Worm (Caenorhabditis elegans) whole organism, L4 larva: Measurements from ENCODE around the gene C04A2.15.

ENCODE experiments used
- F26F4.8 ChIP-seq: fragments of 200-800 bp; sonication (Bioruptor generic); conservative IDR thresholded peaks from 2 replicates; pipeline ENCODE4 v1.3.6; 2022; ENCODE audit warnings: missing genetic modification characterization, missing compliant biosample characterization
- F37D6.2 ChIP-seq: sonication (generic microtip); optimal IDR thresholded peaks from 2 replicates; lab custom pipeline; 2016; ENCODE audit warnings: mild to moderate bottlenecking, missing genetic modification characterization, missing compliant biosample characterization
- R02D3.7 ChIP-seq: fragments of 150-350 bp; sonication (generic microtip); optimal IDR thresholded peaks from 3 replicates; lab custom pipeline; 2014; ENCODE audit warnings: missing biosample characterization, missing genetic modification characterization
- aha-1 ChIP-seq: fragments of 150-350 bp; peaks from one replicate; lab custom pipeline; 2014; ENCODE audit warnings: missing biosample characterization, missing genetic modification characterization
- aly-2 ChIP-seq: sonication (generic microtip); optimal IDR thresholded peaks from 2 replicates; lab custom pipeline; 2018; ENCODE audit warnings: missing biosample characterization, missing genetic modification characterization
- arid-1 ChIP-seq: fragments of 200-800 bp; sonication (Bioruptor generic); conservative IDR thresholded peaks from 2 replicates; pipeline ENCODE4 v1.3.6; 2022; ENCODE audit warnings: missing genetic modification reagents, missing genetic modification characterization, missing compliant biosample characterization
- ceh-32 ChIP-seq: sonication (generic microtip); optimal IDR thresholded peaks from 2 replicates; lab custom pipeline; 2016; ENCODE audit warnings: mild to moderate bottlenecking, missing genetic modification characterization, missing compliant biosample characterization; ENCODE audit not compliant: poor library complexity
- ceh-82 ChIP-seq: sonication (generic microtip); optimal IDR thresholded peaks from 2 replicates; lab custom pipeline; 2017; ENCODE audit warnings: missing biosample characterization, missing genetic modification characterization
- ces-1 ChIP-seq: fragments of 150-350 bp; sonication (generic microtip); optimal IDR thresholded peaks from 4 replicates; lab custom pipeline; 2014; ENCODE audit warnings: missing biosample characterization, missing genetic modification reagents, missing genetic modification characterization
- daf-16 ChIP-seq, 3 experiments: sonication (generic microtip); optimal IDR thresholded peaks; 2 replicates each; lab custom pipeline; 2016 to 2017; ENCODE audit warnings: missing genetic modification characterization in 3 of 3, missing genetic modification reagents in 3 of 3, mild to moderate bottlenecking in 2 of 3, missing compliant biosample characterization in 2 of 3, missing biosample characterization in 1 of 3, moderate library complexity in 1 of 3
- daf-8 ChIP-seq: fragments of 200-800 bp; sonication (Bioruptor generic); IDR thresholded peaks from 2 replicates; pipeline ENCODE4 v1.3.6; 2022; ENCODE audit warnings: missing genetic modification characterization, missing compliant biosample characterization
- dmd-8 ChIP-seq: fragments of 200-800 bp; sonication (Bioruptor generic); IDR thresholded peaks from 2 replicates; pipeline ENCODE4 v1.3.6; 2022; ENCODE audit warnings: missing genetic modification characterization, missing compliant biosample characterization
- dpl-1 ChIP-seq: fragments of 150-350 bp; optimal IDR thresholded peaks from 2 replicates; lab custom pipeline; 2014; ENCODE audit warnings: missing biosample characterization, missing genetic modification reagents, missing genetic modification characterization
- lin-15B ChIP-seq: fragments of 150-350 bp; sonication (generic microtip); optimal IDR thresholded peaks from 3 replicates; lab custom pipeline; 2014; ENCODE audit warnings: missing biosample characterization, missing genetic modification characterization
- lin-29 ChIP-seq: fragments of 200-800 bp; sonication (Bioruptor generic); IDR thresholded peaks from 2 replicates; pipeline ENCODE4 v1.3.6; 2022; ENCODE audit warnings: missing genetic modification reagents, missing genetic modification characterization, missing compliant biosample characterization
- lin-38 ChIP-seq: fragments of 200-800 bp; sonication (Bioruptor generic); IDR thresholded peaks from 2 replicates; pipeline ENCODE4 v1.3.6; 2022; ENCODE audit warnings: missing genetic modification reagents, missing genetic modification characterization, missing compliant biosample characterization
- lsy-2 ChIP-seq, 2 experiments: fragments of 150-350 bp in 1 of 2; sonication (generic microtip) in 1 of 2; optimal IDR thresholded peaks; 2 replicates each; lab custom pipeline; 2014 to 2017; ENCODE audit warnings: missing biosample characterization in 2 of 2, missing genetic modification characterization in 2 of 2
- madf-5 ChIP-seq, 2 experiments: fragments of 200-800 bp; sonication (Bioruptor generic); IDR thresholded peaks; 2 replicates each; pipeline ENCODE4 v1.3.6; 2022; ENCODE audit warnings: missing compliant biosample characterization in 2 of 2, missing genetic modification characterization in 2 of 2
- madf-9 ChIP-seq: fragments of 200-800 bp; sonication (Bioruptor generic); conservative IDR thresholded peaks from 2 replicates; pipeline ENCODE4 v1.3.6; 2022; ENCODE audit warnings: missing genetic modification reagents, missing genetic modification characterization, missing compliant biosample characterization
- mep-1 ChIP-seq: fragments of 150-350 bp; sonication (generic microtip); optimal IDR thresholded peaks from 3 replicates; lab custom pipeline; 2014; ENCODE audit warnings: missing biosample characterization, missing genetic modification characterization
- mes-2 ChIP-seq: sonication (generic microtip); optimal IDR thresholded peaks from 2 replicates; lab custom pipeline; 2016; ENCODE audit warnings: missing genotype, mild to moderate bottlenecking, missing genetic modification characterization, missing compliant biosample characterization; ENCODE audit not compliant: poor library complexity, severe bottlenecking
- mxl-2 ChIP-seq: fragments of 200-800 bp; sonication (Bioruptor generic); conservative IDR thresholded peaks from 2 replicates; pipeline ENCODE4 v1.3.6; 2022; ENCODE audit warnings: missing genetic modification reagents, missing genetic modification characterization, missing compliant biosample characterization
- nhr-102 ChIP-seq: sonication (generic microtip); optimal IDR thresholded peaks from 2 replicates; lab custom pipeline; 2016; ENCODE audit warnings: mild to moderate bottlenecking, missing genetic modification characterization, moderate library complexity, missing compliant biosample characterization
- nhr-11 ChIP-seq: fragments of 150-350 bp; optimal IDR thresholded peaks from 2 replicates; lab custom pipeline; 2014; ENCODE audit warnings: missing biosample characterization, missing genetic modification characterization
- nhr-28 ChIP-seq: fragments of 150-350 bp; optimal IDR thresholded peaks from 2 replicates; lab custom pipeline; 2014; ENCODE audit warnings: missing biosample characterization, missing genetic modification characterization
- nhr-42 ChIP-seq: fragments of 200-800 bp; sonication (Bioruptor generic); IDR thresholded peaks from 2 replicates; pipeline ENCODE4 v1.3.6; 2022; ENCODE audit warnings: missing genetic modification characterization, missing compliant biosample characterization
- nhr-76 ChIP-seq: fragments of 150-350 bp; optimal IDR thresholded peaks from 2 replicates; lab custom pipeline; 2014; ENCODE audit warnings: missing biosample characterization, missing genetic modification characterization
- saeg-2 ChIP-seq: fragments of 200-800 bp; sonication (Bioruptor generic); IDR thresholded peaks from 2 replicates; pipeline ENCODE4 v1.3.6; 2022; ENCODE audit warnings: missing genetic modification reagents, missing genetic modification characterization, missing compliant biosample characterization
- snpc-1.2 ChIP-seq: fragments of 200-800 bp; sonication (Bioruptor generic); IDR thresholded peaks from 2 replicates; pipeline ENCODE4 v1.3.6; 2022; ENCODE audit warnings: missing genetic modification reagents, missing genetic modification characterization, missing compliant biosample characterization
- tag-97 ChIP-seq: fragments of 200-800 bp; sonication (Bioruptor generic); IDR thresholded peaks from 2 replicates; pipeline ENCODE4 v1.3.6; 2022; ENCODE audit warnings: missing genetic modification characterization, missing compliant biosample characterization
- ztf-11 ChIP-seq: fragments of 150-350 bp; optimal IDR thresholded peaks from 2 replicates; lab custom pipeline; 2014; ENCODE audit warnings: missing biosample characterization, missing genetic modification characterization
- ztf-7 ChIP-seq: fragments of 150-350 bp; optimal IDR thresholded peaks from 2 replicates; lab custom pipeline; 2014; ENCODE audit warnings: missing biosample characterization, missing genetic modification characterization

The C04A2.15 gene

ce11 chrII:6870803-6871202 lies 18.8 kb downstream of the C04A2.15 start, which contains the start of gene clhm-1:
Gene clhm-1 (minus strand): TSS chrII:6871009.
- no peak for TF ChIP-seq R02D3.7 (tag; lab: Kevin White, UChicago)
- TF ChIP-seq daf-16 (GFP tag; optimal IDR thresholded peaks at IDR 0.05; lab: Kevin White, UChicago): peak in 1 of 2 experiments; percentile 21
- no peak for TF ChIP-seq daf-16 (tag; optimal IDR thresholded peaks at IDR 0.05; lab: Kevin White, UChicago)

- TF ChIP-seq nhr-11 (tag; lab: Kevin White, UChicago) (no peak), daf-8 (no peak), nhr-42 (no peak), lin-15B (no peak), F37D6.2 (tag; lab: Kevin White, UChicago) (no peak), ces-1 (GFP tag; lab: Kevin White, UChicago) (no peak), nhr-102 (tag; lab: Kevin White, UChicago) (no peak), ztf-7 (tag; lab: Kevin White, UChicago) (no peak), nhr-76 (tag; lab: Kevin White, UChicago) (no peak)
These were observed 20.5 kb downstream of the C04A2.15 start, which contains the start of gene C44B7.5 for ce11 chrII:6872493-6872892. Gene C44B7.5 (minus strand): TSS chrII:6872593.

ce11 chrII:6876957-6877356 lies 24.9 kb downstream of the C04A2.15 start, which contains the start of gene slc-36.5:
Gene slc-36.5 (minus strand): TSS chrII:6877057.
- TF ChIP-seq daf-8 (no peak), madf-9 (GFP tag; lab: Robert Waterston, UW) (no peak), snpc-1.2 (GFP tag; lab: Robert Waterston, UW) (no peak), arid-1 (GFP tag; lab: Robert Waterston, UW) (no peak), lsy-2 (tag; optimal IDR thresholded peaks at IDR 0.05; lab: Kevin White, UChicago) (no peak), mes-2 (no peak), F26F4.8 (GFP tag; lab: Robert Waterston, UW) (no peak), saeg-2 (GFP tag; lab: Robert Waterston, UW) (no peak), ceh-32 (tag; lab: Kevin White, UChicago) (no peak), aha-1 (tag; lab: Kevin White, UChicago) (no peak)

DNA sequence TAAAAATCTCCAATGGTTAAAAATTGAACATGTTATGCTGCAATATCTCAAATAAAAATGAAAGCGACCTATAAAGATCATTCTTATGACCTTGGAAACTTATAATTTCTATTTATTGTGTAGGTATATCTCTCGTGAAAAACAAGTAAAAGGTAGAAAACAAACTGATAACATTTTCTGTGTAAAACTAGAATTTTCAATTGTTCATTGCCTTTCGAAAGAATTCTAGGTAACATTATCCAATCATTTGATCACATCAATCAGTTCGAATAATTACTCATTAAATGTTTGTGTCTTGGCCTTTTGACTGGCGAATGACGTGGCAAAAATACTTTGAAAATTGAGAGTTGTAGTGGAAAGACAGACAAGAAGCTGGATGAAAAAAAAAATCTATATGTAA lies 25.8 kb downstream of the C04A2.15 start:
- TF ChIP-seq dpl-1 (GFP tag; lab: Kevin White, UChicago) (no peak), nhr-28 (tag; lab: Kevin White, UChicago) (peak; percentile 26), ceh-82 (tag; lab: Kevin White, UChicago) (no peak), mxl-2 (GFP tag; lab: Robert Waterston, UW) (no peak)

ce11 chrII:6880067-6880466 lies 28.0 kb downstream of the C04A2.15 start, which contains the start of gene C44B7.7:
Gene C44B7.7 (minus strand): TSS chrII:6880167.
- TF ChIP-seq mep-1: no peak
- TF ChIP-seq aly-2 (tag; lab: Kevin White, UChicago): no peak
- no peak for TF ChIP-seq ceh-32 (tag; lab: Kevin White, UChicago)
- no peak for TF ChIP-seq daf-16 (GFP tag; optimal IDR thresholded peaks at IDR 0.05; lab: Kevin White, UChicago)
- no peak for TF ChIP-seq daf-16 (tag; optimal IDR thresholded peaks at IDR 0.05; lab: Kevin White, UChicago)
- no peak for TF ChIP-seq lin-38 (GFP tag; lab: Robert Waterston, UW)
- no peak for TF ChIP-seq madf-5 (GFP tag; IDR thresholded peaks at IDR 0.05; lab: Robert Waterston, UW)
- TF ChIP-seq lin-29 (GFP tag; lab: Robert Waterston, UW): no peak
- no peak for TF ChIP-seq dmd-8 (GFP tag; lab: Robert Waterston, UW)
- TF ChIP-seq F37D6.2 (tag; lab: Kevin White, UChicago): no peak
- TF ChIP-seq ztf-11: no peak
- TF ChIP-seq tag-97 (GFP tag; lab: Robert Waterston, UW): no peak
- TF ChIP-seq arid-1 (GFP tag; lab: Robert Waterston, UW): no peak
- no peak for TF ChIP-seq mes-2
- TF ChIP-seq nhr-42: no peak
- TF ChIP-seq lin-15B: no peak
